Fruit fly (Drosophila melanogaster) whole organism, embryonic: Measurements from ENCODE around the gene E2f1.
A peak's percentile ranks its signal among the peaks of the same experiment; 100 is the strongest.

Source experiments
- Asciz ChIP-seq: fragments of 200-800 bp; sonication (Bioruptor generic); optimal IDR thresholded peaks from 2 replicates; lab custom pipeline; 2017; ENCODE audit warnings: missing biosample characterization, mild to moderate bottlenecking, missing genetic modification characterization, missing genetic modification reagents
- B-H2 ChIP-seq: fragments of 200-800 bp; sonication (Bioruptor generic); optimal IDR thresholded peaks from 2 replicates; lab custom pipeline; 2018; ENCODE audit warnings: missing biosample characterization, mild to moderate bottlenecking, missing genetic modification characterization
- Bteb2 ChIP-seq: fragments of 200-800 bp; sonication (Bioruptor generic); optimal IDR thresholded peaks from 2 replicates; lab custom pipeline; 2016; ENCODE audit warnings: missing biosample characterization, missing genetic modification characterization
- CG10431 ChIP-seq: fragments of 200-800 bp; sonication (Bioruptor generic); optimal IDR thresholded peaks from 3 replicates; lab custom pipeline; 2018; ENCODE audit warnings: missing biosample characterization, mild to moderate bottlenecking, missing genetic modification characterization
- CG10959 ChIP-seq: fragments of 200-800 bp; sonication (Bioruptor generic); IDR thresholded peaks from 2 replicates; pipeline ENCODE4 v1.3.6; 2022; ENCODE audit warnings: missing biosample characterization, missing genetic modification characterization
- CG11560 ChIP-seq: fragments of 200-800 bp; sonication (Bioruptor generic); IDR thresholded peaks from 3 replicates; pipeline ENCODE4 v1.3.6; 2022; ENCODE audit warnings: missing biosample characterization, missing genetic modification characterization
- CG12299 ChIP-seq: fragments of 200-800 bp; sonication (Bioruptor generic); optimal IDR thresholded peaks from 2 replicates; lab custom pipeline; 2018; ENCODE audit warnings: missing biosample characterization, mild to moderate bottlenecking, missing genetic modification characterization
- CG12391 ChIP-seq: fragments of 200-800 bp; sonication (Bioruptor generic); optimal IDR thresholded peaks from 3 replicates; lab custom pipeline; 2018; ENCODE audit warnings: missing biosample characterization, mild to moderate bottlenecking, missing genetic modification characterization, moderate library complexity
- CG12769 ChIP-seq: fragments of 200-800 bp; sonication (Bioruptor generic); optimal IDR thresholded peaks from 2 replicates; lab custom pipeline; 2019; ENCODE audit warnings: missing biosample characterization, mild to moderate bottlenecking, missing genetic modification characterization, moderate library complexity
- CG12942 ChIP-seq: fragments of 200-800 bp; sonication (Bioruptor generic); optimal IDR thresholded peaks from 3 replicates; lab custom pipeline; 2016; ENCODE audit warnings: missing biosample characterization, missing genetic modification characterization
- CG14441 ChIP-seq: fragments of 200-800 bp; sonication (Bioruptor generic); IDR thresholded peaks from 2 replicates; pipeline ENCODE4 v1.3.6; 2022; ENCODE audit warnings: missing biosample characterization, missing genetic modification characterization
- CG1529 ChIP-seq: fragments of 200-800 bp; sonication (Bioruptor generic); optimal IDR thresholded peaks from 3 replicates; lab custom pipeline; 2018; ENCODE audit warnings: missing biosample characterization, missing genetic modification characterization
- CG2875 ChIP-seq: fragments of 200-800 bp; sonication (Bioruptor generic); optimal IDR thresholded peaks from 2 replicates; lab custom pipeline; 2017; ENCODE audit warnings: missing biosample characterization, mild to moderate bottlenecking, missing genetic modification characterization, missing genetic modification reagents
- CG31441 ChIP-seq: fragments of 200-800 bp; sonication (Bioruptor generic); IDR thresholded peaks from 2 replicates; pipeline ENCODE4 v1.3.6; 2022; ENCODE audit warnings: missing biosample characterization, missing genetic modification characterization
- CG32532 ChIP-seq: fragments of 200-800 bp; sonication (Bioruptor generic); IDR thresholded peaks from 2 replicates; pipeline ENCODE4 v1.3.6; 2022; ENCODE audit warnings: missing biosample characterization, missing genetic modification characterization
- CG3281 ChIP-seq: fragments of 200-800 bp; sonication (Bioruptor generic); optimal IDR thresholded peaks from 3 replicates; lab custom pipeline; 2017; ENCODE audit warnings: missing biosample characterization, mild to moderate bottlenecking, missing genetic modification characterization
- CG3407 ChIP-seq: fragments of 200-800 bp; sonication (Bioruptor generic); optimal IDR thresholded peaks from 2 replicates; lab custom pipeline; 2018; ENCODE audit warnings: missing biosample characterization, mild to moderate bottlenecking, missing genetic modification characterization
- CG3847 ChIP-seq: fragments of 200-800 bp; sonication (Bioruptor generic); IDR thresholded peaks from 2 replicates; pipeline ENCODE4 v1.3.6; 2022; ENCODE audit warnings: missing biosample characterization, missing genetic modification characterization
- CG4404 ChIP-seq: fragments of 200-800 bp; sonication (Bioruptor generic); IDR thresholded peaks from 2 replicates; pipeline ENCODE4 v1.3.6; 2022; ENCODE audit warnings: missing biosample characterization, missing genetic modification characterization
- CG6272 ChIP-seq: fragments of 200-800 bp; sonication (Bioruptor generic); IDR thresholded peaks from 2 replicates; pipeline ENCODE4 v1.3.6; 2022; ENCODE audit warnings: missing biosample characterization, missing genetic modification characterization
- CG6854 ChIP-seq: fragments of 200-800 bp; sonication (Bioruptor generic); optimal IDR thresholded peaks from 3 replicates; lab custom pipeline; 2017; ENCODE audit warnings: missing biosample characterization, mild to moderate bottlenecking, missing genetic modification characterization
- CG8290 ChIP-seq, 3 experiments: fragments of 200-800 bp; sonication (Bioruptor generic); optimal IDR thresholded peaks; 2 replicates each; lab custom pipeline; 2016 to 2019; ENCODE audit warnings: missing biosample characterization in 3 of 3, missing genetic modification characterization in 3 of 3, mild to moderate bottlenecking in 2 of 3, moderate library complexity in 1 of 3
- CG9727 ChIP-seq: fragments of 200-800 bp; sonication (Bioruptor generic); optimal IDR thresholded peaks from 3 replicates; lab custom pipeline; 2017; ENCODE audit warnings: missing biosample characterization, mild to moderate bottlenecking, missing genetic modification characterization
- CTCF ChIP-seq: fragments of 200-800 bp; sonication (Bioruptor generic); optimal IDR thresholded peaks from 2 replicates; lab custom pipeline; 2017; ENCODE audit warnings: missing biosample characterization, mild to moderate bottlenecking, missing genetic modification characterization, moderate library complexity
- CkIIα-i1 ChIP-seq: fragments of 200-800 bp; sonication (Bioruptor generic); IDR thresholded peaks from 2 replicates; pipeline ENCODE4 v1.3.6; 2022; ENCODE audit warnings: missing biosample characterization, missing genetic modification characterization
- Fer1 ChIP-seq: fragments of 200-800 bp; sonication (Bioruptor generic); optimal IDR thresholded peaks from 2 replicates; lab custom pipeline; 2017; ENCODE audit warnings: missing biosample characterization, mild to moderate bottlenecking, missing genetic modification characterization
- HHEX ChIP-seq: fragments of 200-800 bp; sonication (Bioruptor generic); optimal IDR thresholded peaks from 3 replicates; lab custom pipeline; 2017; ENCODE audit warnings: missing biosample characterization, mild to moderate bottlenecking, missing genetic modification characterization, missing genetic modification reagents
- Lhr ChIP-seq: fragments of 200-800 bp; sonication (Bioruptor generic); optimal IDR thresholded peaks from 3 replicates; lab custom pipeline; 2017; ENCODE audit warnings: mild to moderate bottlenecking, missing biosample characterization, missing genetic modification reagents, missing genetic modification characterization
- Ravus ChIP-seq: fragments of 200-800 bp; sonication (Bioruptor generic); IDR thresholded peaks from 2 replicates; pipeline ENCODE4 v1.3.6; 2022; ENCODE audit warnings: missing biosample characterization, missing genetic modification characterization
- Rfx ChIP-seq: fragments of 200-800 bp; sonication (Bioruptor generic); IDR thresholded peaks from 2 replicates; pipeline ENCODE4 v1.3.6; 2022; ENCODE audit warnings: missing biosample characterization, missing genetic modification characterization
- Spps ChIP-seq: fragments of 200-800 bp; sonication (Bioruptor generic); optimal IDR thresholded peaks from 2 replicates; lab custom pipeline; 2018; ENCODE audit warnings: missing biosample characterization, mild to moderate bottlenecking, missing genetic modification characterization
- Xbp1 ChIP-seq: fragments of 200-800 bp; sonication (Bioruptor generic); optimal IDR thresholded peaks from 3 replicates; lab custom pipeline; 2016; ENCODE audit warnings: missing biosample characterization, mild to moderate bottlenecking, missing genetic modification characterization
- ase ChIP-seq: fragments of 200-800 bp; sonication (Bioruptor generic); IDR thresholded peaks from 3 replicates; pipeline ENCODE4 v1.3.6; 2022; ENCODE audit warnings: missing biosample characterization, missing genetic modification characterization
- bcd ChIP-seq: fragments of 200-800 bp; sonication (Bioruptor generic); optimal IDR thresholded peaks from 2 replicates; lab custom pipeline; 2017; ENCODE audit warnings: missing biosample characterization, mild to moderate bottlenecking, missing genetic modification characterization
- btn ChIP-seq: fragments of 200-800 bp; sonication (Bioruptor generic); optimal IDR thresholded peaks from 2 replicates; lab custom pipeline; 2016; ENCODE audit warnings: missing biosample characterization, missing genetic modification characterization
- caup ChIP-seq: fragments of 200-800 bp; sonication (Bioruptor generic); optimal IDR thresholded peaks from 3 replicates; lab custom pipeline; 2017; ENCODE audit warnings: missing biosample characterization, mild to moderate bottlenecking, missing genetic modification characterization, moderate library complexity; ENCODE audit not compliant: severe bottlenecking
- fd64A ChIP-seq: fragments of 200-800 bp; sonication (Bioruptor generic); optimal IDR thresholded peaks from 3 replicates; lab custom pipeline; 2018; ENCODE audit warnings: missing biosample characterization, mild to moderate bottlenecking, missing genetic modification characterization
- hkb ChIP-seq, 2 experiments: fragments of 200-800 bp in 1 of 2; fragments of >200 bp in 1 of 2; sonication (Bioruptor generic) in 1 of 2; IDR thresholded peaks in 1 of 2; optimal IDR thresholded peaks in 1 of 2; 2 replicates each; pipeline versions ENCODE4 v1.3.6 to Lab custom; 2017 to 2022; ENCODE audit warnings: missing biosample characterization in 1 of 2, missing genetic modification characterization in 1 of 2
- ken ChIP-seq: fragments of 200-800 bp; sonication (Bioruptor generic); IDR thresholded peaks from 3 replicates; pipeline ENCODE4 v1.3.6; 2022; ENCODE audit warnings: missing biosample characterization, missing genetic modification characterization
- kni ChIP-seq: fragments of 200-800 bp; sonication (Bioruptor generic); optimal IDR thresholded peaks from 3 replicates; lab custom pipeline; 2017; ENCODE audit warnings: mild to moderate bottlenecking, missing biosample characterization, missing genetic modification reagents, missing genetic modification characterization
- mam ChIP-seq: fragments of 200-800 bp; sonication (Bioruptor generic); optimal IDR thresholded peaks from 3 replicates; lab custom pipeline; 2016; ENCODE audit warnings: missing biosample characterization, missing genetic modification characterization
- pfk ChIP-seq: fragments of 200-800 bp; sonication (Bioruptor generic); optimal IDR thresholded peaks from 2 replicates; lab custom pipeline; 2018; ENCODE audit warnings: missing biosample characterization, mild to moderate bottlenecking, missing genetic modification characterization, moderate library complexity
- scrt ChIP-seq: fragments of 200-800 bp; sonication (Bioruptor generic); optimal IDR thresholded peaks from 2 replicates; lab custom pipeline; 2018; ENCODE audit warnings: missing biosample characterization, mild to moderate bottlenecking, missing genetic modification characterization, moderate library complexity
- sob ChIP-seq: fragments of 200-800 bp; sonication (Bioruptor generic); IDR thresholded peaks from 2 replicates; pipeline ENCODE4 v1.3.6; 2022; ENCODE audit warnings: missing biosample characterization, missing genetic modification characterization
- tio ChIP-seq: fragments of 200-800 bp; sonication (Bioruptor generic); optimal IDR thresholded peaks from 2 replicates; lab custom pipeline; 2017; ENCODE audit warnings: missing biosample characterization, missing genetic modification characterization, inconsistent platforms
- trh ChIP-seq: fragments of 200-800 bp; sonication (Bioruptor generic); optimal IDR thresholded peaks from 2 replicates; lab custom pipeline; 2016; ENCODE audit warnings: missing biosample characterization, missing genetic modification characterization
- tx ChIP-seq: fragments of 200-800 bp; sonication (Bioruptor generic); optimal IDR thresholded peaks from 2 replicates; lab custom pipeline; 2016; ENCODE audit warnings: missing biosample characterization, missing genetic modification characterization
- wek ChIP-seq: fragments of 200-800 bp; sonication (Bioruptor generic); optimal IDR thresholded peaks from 3 replicates; lab custom pipeline; 2018; ENCODE audit warnings: missing biosample characterization, mild to moderate bottlenecking, missing genetic modification characterization, moderate library complexity

Gene E2f1

DNA sequence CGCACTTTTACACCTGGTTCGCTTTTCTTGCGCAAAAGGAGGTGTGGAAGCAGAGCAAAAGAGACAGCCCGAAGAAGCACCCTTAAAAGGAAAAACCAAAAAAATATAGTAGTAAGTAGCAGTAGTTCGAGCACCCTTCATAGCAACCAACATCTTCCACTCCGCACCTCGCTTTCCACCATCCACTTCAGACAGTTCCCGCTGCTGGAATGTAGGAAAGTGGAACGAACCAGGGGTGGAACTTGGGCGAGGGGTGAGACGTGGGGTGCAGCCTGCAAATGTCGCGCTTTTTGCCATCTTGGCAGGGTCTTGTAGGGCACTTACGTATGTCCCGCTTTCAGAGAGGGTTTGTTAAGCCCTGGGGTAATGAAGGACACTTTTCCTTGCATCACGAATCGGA lies 18.4 kb downstream of the E2f1 start (continued):
- TF ChIP-seq trh (GFP tag; lab: Kevin White, UChicago) (no peak), B-H2 (GFP tag; lab: Kevin White, UChicago) (no peak), Spps (tag; lab: Kevin White, UChicago) (no peak), tx (GFP tag; lab: Kevin White, UChicago) (no peak), CG12769 (tag; lab: Kevin White, UChicago) (no peak), CG12299 (tag; lab: Kevin White, UChicago) (no peak), pfk (GFP tag; lab: Kevin White, UChicago) (peak; percentile 87), CG3847 (GFP tag; lab: Robert Waterston, UW) (0 out of 2 replicates have a peak, but pooled peaks have one; percentile 15)

DNA sequence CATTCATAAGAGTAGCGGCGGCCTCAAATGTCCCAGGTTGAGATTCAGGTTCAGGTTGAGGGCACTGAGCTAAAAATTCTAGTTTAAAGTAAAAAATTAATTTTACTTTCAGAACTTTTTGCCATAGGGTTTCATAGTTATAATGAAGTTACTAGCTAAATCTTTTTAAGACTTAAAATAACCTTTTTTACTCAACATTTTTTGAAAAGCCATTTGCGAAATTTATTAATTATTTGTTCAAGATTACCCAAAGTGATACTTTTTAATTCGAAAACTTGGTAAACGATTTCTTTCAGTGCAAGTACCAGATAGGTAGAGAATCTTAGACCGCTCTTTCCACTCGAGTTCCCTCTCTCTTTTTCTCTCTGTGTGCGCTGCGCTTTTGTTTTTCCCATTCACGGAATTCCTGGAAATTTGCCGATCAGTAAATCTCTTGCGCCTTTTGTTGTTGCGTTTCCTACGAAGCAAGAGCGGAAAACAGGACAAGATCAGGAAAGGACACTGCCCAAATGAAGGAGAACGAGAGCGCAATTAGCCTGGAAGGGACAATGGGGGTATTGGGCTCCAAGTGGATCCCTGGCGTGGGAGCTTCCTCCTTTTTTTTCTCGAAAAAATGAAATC lies 19.0 kb downstream of the E2f1 start:
- TF ChIP-seq CG2875 (GFP tag; lab: Kevin White, UChicago) (peak; percentile 43), CG31441 (GFP tag; lab: Robert Waterston, UW) (peak; percentile 78), Fer1 (GFP tag; lab: Kevin White, UChicago) (no peak), CG9727 (GFP tag; lab: Kevin White, UChicago) (peak; percentile 93), sob (no peak), CG12299 (tag; lab: Kevin White, UChicago) (no peak), CG11560 (tag; lab: Robert Waterston, UW) (no peak), CG10431 (GFP tag; lab: Kevin White, UChicago) (no peak), tio (peak; percentile 67), CG6272 (GFP tag; lab: Robert Waterston, UW) (no peak), CTCF (GFP tag; lab: Kevin White, UChicago) (no peak), ase (GFP tag; lab: Robert Waterston, UW) (no peak), wek (no peak), CG12391 (tag; lab: Kevin White, UChicago) (peak; percentile 81), ken (GFP tag; lab: Robert Waterston, UW) (no peak), CkIIα-i1 (no peak), CG3281 (GFP tag; lab: Kevin White, UChicago) (no peak), kni (GFP tag; lab: Kevin White, UChicago) (peak; percentile 44), CG3407 (GFP tag; lab: Kevin White, UChicago) (peak; percentile 20), hkb (optimal IDR thresholded peaks at IDR 0.05; lab: Kevin White, UChicago) (no peak), hkb (GFP tag; IDR thresholded peaks at IDR 0.05; lab: Robert Waterston, UW) (0 out of 2 replicates have a peak, but pooled peaks have one; percentile 28), CG4404 (GFP tag; lab: Robert Waterston, UW) (peak; percentile 90), btn (GFP tag; lab: Kevin White, UChicago) (no peak), CG12942 (no peak), CG12769 (tag; lab: Kevin White, UChicago) (no peak), mam (GFP tag; lab: Kevin White, UChicago) (peak; percentile 1), Asciz (GFP tag; lab: Kevin White, UChicago) (no peak), Bteb2 (GFP tag; lab: Kevin White, UChicago) (no peak), CG8290 (GFP tag; optimal IDR thresholded peaks at IDR 0.05; lab: Kevin White, UChicago) (peak; percentile 63), CG8290 (tag; optimal IDR thresholded peaks at IDR 0.05; lab: Kevin White, UChicago) (peak in 1 of 2 experiments; percentile 46), scrt (GFP tag; lab: Kevin White, UChicago) (no peak), bcd (GFP tag; lab: Kevin White, UChicago) (peak; percentile 8), Ravus (GFP tag; lab: Robert Waterston, UW) (no peak), CG14441 (no peak), HHEX (no peak), caup (GFP tag; lab: Kevin White, UChicago) (no peak), CG1529 (GFP tag; lab: Kevin White, UChicago) (peak; percentile 27), CG32532 (GFP tag; lab: Robert Waterston, UW) (no peak), Rfx (GFP tag; lab: Robert Waterston, UW) (no peak), fd64A (no peak), Lhr (GFP tag; lab: Kevin White, UChicago) (peak; percentile 23), Xbp1 (GFP tag; lab: Kevin White, UChicago) (peak; percentile 33), CG10959 (GFP tag; lab: Robert Waterston, UW) (peak; percentile 76; the same call in 1 of the 2 replicates), CG6854 (GFP tag; lab: Kevin White, UChicago) (no peak)
